Worm (Caenorhabditis elegans) whole organism, L3 larva: ENCODE data around the gene dct-7.

Source experiments
- ama-1 ChIP-seq: fragments of 150-350 bp; optimal IDR thresholded peaks from 2 replicates; lab custom pipeline; 2018
- elt-1 ChIP-seq: fragments of 150-350 bp; optimal IDR thresholded peaks from 2 replicates; lab custom pipeline; 2014; ENCODE audit warnings: missing biosample characterization, missing genetic modification characterization
- nhr-237 ChIP-seq: fragments of 150-350 bp; optimal IDR thresholded peaks from 2 replicates; lab custom pipeline; 2014; ENCODE audit warnings: missing biosample characterization, missing genetic modification characterization
- skn-1 ChIP-seq: fragments of 150-350 bp; optimal IDR thresholded peaks from 2 replicates; lab custom pipeline; 2014; ENCODE audit warnings: missing biosample characterization, missing genetic modification characterization
- unc-39 ChIP-seq: sonication (generic microtip); optimal IDR thresholded peaks from 4 replicates; lab custom pipeline; 2017; ENCODE audit warnings: missing biosample characterization, missing genetic modification characterization
- unc-62 ChIP-seq: fragments of 150-350 bp; sonication (generic microtip); optimal IDR thresholded peaks from 4 replicates; lab custom pipeline; 2014; ENCODE audit warnings: missing biosample characterization, missing genetic modification reagents, missing genetic modification characterization

ce11 chrIV:4319473-4319872 is 29.1 kb upstream of the dct-7 start:
- TF ChIP-seq ama-1 (lab: Kevin White, UChicago): no peak
- TF ChIP-seq nhr-237 (tag; lab: Kevin White, UChicago): no peak
- no peak for TF ChIP-seq skn-1 (tag; lab: Kevin White, UChicago)
- TF ChIP-seq unc-39 (tag; lab: Kevin White, UChicago): no peak
- TF ChIP-seq elt-1 (tag; lab: Kevin White, UChicago): no peak
- TF ChIP-seq unc-62 (GFP tag; lab: Kevin White, UChicago): no peak
